Fruit fly (Drosophila melanogaster): ENCODE results near the gene Lip1.

The Lip1 gene

dm6 chr2L:10697992-10698391 lies 3.4 kb downstream of the Lip1 start, which contains the start of gene CG7300 (continued):
- TF ChIP-seq CG5180 (GFP tag; optimal IDR thresholded peaks at IDR 0.05) (no peak), Bgb (GFP tag; IDR thresholded peaks at IDR 0.05; ENCODE audit: partially characterized antibody) (no peak), Eip74EF (GFP tag; optimal IDR thresholded peaks at IDR 0.05) (peak in 1 of 2 experiments; percentile 40), CG15514 (GFP tag; optimal IDR thresholded peaks at IDR 0.05) (peak; percentile 23), CG12155 (GFP tag; optimal IDR thresholded peaks at IDR 0.05) (peak; percentile 53), BEAF-32 (GFP tag; optimal IDR thresholded peaks at IDR 0.05) (no peak), cas (GFP tag; IDR thresholded peaks at IDR 0.05) (no peak), CG10366 (GFP tag; IDR thresholded peaks at IDR 0.05) (peak; percentile 58; the same call in 1 of the 2 replicates), CG9817 (tag; optimal IDR thresholded peaks at IDR 0.05) (peak; percentile 41), wor (GFP tag; IDR thresholded peaks at IDR 0.05) (no peak), slou (GFP tag; optimal IDR thresholded peaks at IDR 0.05) (peak; percentile 21), CG7357 (GFP tag; IDR thresholded peaks at IDR 0.05) (peak; percentile 60; the same call in 1 of the 3 replicates), CG8089 (GFP tag; optimal IDR thresholded peaks at IDR 0.05) (no peak), CG13123 (GFP tag; optimal IDR thresholded peaks at IDR 0.05) (no peak), Ptx1 (GFP tag; IDR thresholded peaks at IDR 0.05) (peak; percentile 63), jumu (GFP tag; optimal IDR thresholded peaks at IDR 0.05) (no peak), sim (GFP tag; IDR thresholded peaks at IDR 0.05) (no peak), CG14050 (GFP tag; IDR thresholded peaks at IDR 0.05) (no peak), CG11560 (tag; IDR thresholded peaks at IDR 0.05) (no peak), CrebB (tag; optimal IDR thresholded peaks at IDR 0.05) (no peak), CG9876 (GFP tag; optimal IDR thresholded peaks at IDR 0.05) (no peak), sens-2 (GFP tag; IDR thresholded peaks at IDR 0.05) (no peak), pho (GFP tag; optimal IDR thresholded peaks at IDR 0.05) (peak; percentile 36), CG2678 (tag; optimal IDR thresholded peaks at IDR 0.05) (peak; percentile 74), Awh (GFP tag; IDR thresholded peaks at IDR 0.05) (peak; percentile 59), kah (GFP tag; optimal IDR thresholded peaks at IDR 0.05) (no peak), ssp (GFP tag; IDR thresholded peaks at IDR 0.05) (peak; percentile 34; the same call in 1 of the 2 replicates), ap (GFP tag; IDR thresholded peaks at IDR 0.05) (no peak), pzg (GFP tag; optimal IDR thresholded peaks at IDR 0.05) (no peak), CG8765 (GFP tag; IDR thresholded peaks at IDR 0.05) (no peak), Sry-δ (GFP tag; optimal IDR thresholded peaks at IDR 0.05) (no peak), nau (GFP tag; optimal IDR thresholded peaks at IDR 0.05) (no peak), Atf3 (GFP tag; optimal IDR thresholded peaks at IDR 0.05) (peak; percentile 1), CG30403 (GFP tag; optimal IDR thresholded peaks at IDR 0.05) (peak; percentile 62), Fer3 (tag; optimal IDR thresholded peaks at IDR 0.05) (peak; percentile 62), BtbVII (GFP tag; optimal IDR thresholded peaks at IDR 0.05) (peak; percentile 5), CG9437 (GFP tag; optimal IDR thresholded peaks at IDR 0.05) (no peak), CG12299 (tag; optimal IDR thresholded peaks at IDR 0.05) (no peak), tup (GFP tag; optimal IDR thresholded peaks at IDR 0.05) (no peak), CG12769 (tag; optimal IDR thresholded peaks at IDR 0.05) (peak; percentile 53), CG4404 (GFP tag; IDR thresholded peaks at IDR 0.05) (no peak), HmgD (GFP tag; optimal IDR thresholded peaks at IDR 0.05) (no peak), chn (GFP tag; optimal IDR thresholded peaks at IDR 0.05) (peak; percentile 17), CG16863 (GFP tag; optimal IDR thresholded peaks at IDR 0.05) (no peak), CG33557 (GFP tag; optimal IDR thresholded peaks at IDR 0.05) (no peak), hbn (GFP tag; IDR thresholded peaks at IDR 0.05; ENCODE audit: partially characterized antibody) (no peak), Taf1 (GFP tag; IDR thresholded peaks at IDR 0.05) (peak; percentile 72), Ada2b (GFP tag; IDR thresholded peaks at IDR 0.05) (no peak), ATbp (GFP tag; optimal IDR thresholded peaks at IDR 0.05) (peak; percentile 29), CG17612 (GFP tag; IDR thresholded peaks at IDR 0.05) (0 out of 2 replicates have a peak, but pooled peaks have one; percentile 25), CG13296 (GFP tag; optimal IDR thresholded peaks at IDR 0.05) (no peak)
